Worm (Caenorhabditis elegans): ENCODE data around the gene B0285.6.
"Not testable (repeated sequence)": the region's sequence is repeated elsewhere in the genome, so short reads cannot be mapped to it uniquely, and the experiment has no call there.

The B0285.6 gene

DNA sequence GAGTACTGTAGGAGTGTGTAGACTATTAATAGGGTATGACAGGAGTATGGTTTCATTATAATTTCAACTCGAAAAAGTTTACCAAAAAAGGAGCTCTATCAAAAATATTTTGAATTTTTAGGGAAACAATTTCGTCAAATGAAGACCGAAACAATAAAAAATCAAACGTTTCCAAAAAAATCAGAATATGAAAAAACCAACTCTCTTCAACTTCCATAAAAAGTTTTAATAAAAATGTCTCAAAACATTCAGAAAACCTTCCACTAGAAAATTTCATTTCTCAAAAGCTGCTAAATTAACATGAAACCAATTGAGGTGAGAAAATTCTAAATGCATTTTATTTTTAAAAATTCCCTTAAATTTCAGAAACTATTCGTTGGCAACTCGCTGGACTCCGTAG, 20.7 kb downstream of the B0285.6 start, which contains the start of gene ckb-3:
Gene ckb-3, plus strand, starts transcription at position 301 of the 400 bp plus-strand sequence.
- TF ChIP-seq Y48G9A.11 (GFP tag; IDR thresholded peaks at IDR 0.05) (no peak), jun-1 (tag; optimal IDR thresholded peaks at IDR 0.05) (no peak), zfp-3 (GFP tag; conservative IDR thresholded peaks at IDR 0.05) (no peak), pqm-1 (tag; optimal IDR thresholded peaks at IDR 0.05) (no peak), spr-3 (GFP tag; optimal IDR thresholded peaks at IDR 0.05) (no peak), attf-4 (tag; optimal IDR thresholded peaks at IDR 0.05) (no peak), mxl-2 (GFP tag; conservative IDR thresholded peaks at IDR 0.05) (no peak), vab-7 (GFP tag; IDR thresholded peaks at IDR 0.05) (no peak), T26A8.4 (GFP tag; IDR thresholded peaks at IDR 0.05) (no peak), tag-97 (GFP tag; IDR thresholded peaks at IDR 0.05) (no peak), lin-13 (GFP tag; optimal IDR thresholded peaks at IDR 0.05) (no peak), lin-38 (GFP tag; IDR thresholded peaks at IDR 0.05) (no peak), daf-8 (GFP tag; IDR thresholded peaks at IDR 0.05) (no peak), duxl-1 (tag; optimal IDR thresholded peaks at IDR 0.05; ENCODE audit: poor library complexity) (no peak), snpc-4 (tag; optimal IDR thresholded peaks at IDR 0.05) (no peak), Y75B8A.6 (GFP tag; IDR thresholded peaks at IDR 0.05) (no peak)

- TF ChIP-seq saeg-2 (GFP tag; IDR thresholded peaks at IDR 0.05) (no peak), daf-16 (GFP tag; optimal IDR thresholded peaks at IDR 0.05) (no peak), daf-16 (tag; optimal IDR thresholded peaks at IDR 0.05) (peak; percentile 97)
These were observed 23.0 kb downstream of the B0285.6 start for ce11 chrIII:4372894-4373293.

ce11 chrIII:4374854-4375253, 25.0 kb downstream of the B0285.6 start, which contains the start of gene pals-26:
Gene pals-26, plus strand, starts transcription at chrIII:4375154.
- TF ChIP-seq unc-39 (tag; optimal IDR thresholded peaks at IDR 0.05) (no peak), unc-130 (GFP tag; optimal IDR thresholded peaks at IDR 0.05) (no peak), nhr-102 (tag; optimal IDR thresholded peaks at IDR 0.05) (no peak), hmg-1.1 (GFP tag; IDR thresholded peaks at IDR 0.05) (no peak), sdz-12 (GFP tag; optimal IDR thresholded peaks at IDR 0.05) (no peak), mdt-29 (GFP tag; IDR thresholded peaks at IDR 0.05) (no peak), daf-16 (GFP tag; optimal IDR thresholded peaks at IDR 0.05) (no peak), daf-16 (tag; optimal IDR thresholded peaks at IDR 0.05) (no peak), snpc-1.2 (GFP tag; IDR thresholded peaks at IDR 0.05) (no peak), ZK337.2 (GFP tag; IDR thresholded peaks at IDR 0.05) (no peak), nhr-76 (tag; optimal IDR thresholded peaks at IDR 0.05) (no peak), nhr-237 (tag; optimal IDR thresholded peaks at IDR 0.05) (no peak)

DNA sequence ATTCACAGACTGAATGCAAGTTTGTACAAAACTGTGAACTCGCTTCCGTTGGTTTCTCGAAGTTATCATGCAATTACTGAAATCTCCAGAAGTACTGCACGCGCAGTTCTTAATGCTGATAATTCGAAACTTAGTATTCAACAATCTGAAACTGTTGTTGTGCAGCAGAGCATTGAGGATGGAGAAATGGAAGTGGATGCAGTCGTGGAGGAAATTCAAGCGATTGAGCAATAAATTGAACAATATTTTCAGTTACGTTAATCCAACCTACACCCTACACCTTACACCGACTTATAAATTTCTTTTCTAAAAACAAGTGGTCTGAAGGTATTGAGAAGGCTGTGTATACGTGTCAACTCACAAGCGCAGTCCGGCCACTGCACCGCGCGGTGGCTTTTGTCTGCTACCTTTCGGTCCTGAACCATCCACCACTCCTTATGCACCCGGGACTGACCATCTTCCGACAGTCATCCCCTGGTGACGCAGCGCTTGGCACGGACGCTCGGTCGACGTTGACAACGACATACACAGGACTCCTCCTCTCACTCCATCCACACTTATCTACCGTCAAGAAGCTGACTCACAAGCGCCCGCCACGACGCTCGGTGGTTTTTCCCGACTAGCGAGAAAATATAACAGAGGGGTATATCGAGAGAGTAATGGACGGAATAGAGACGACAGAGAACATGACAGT, 28.8 kb downstream of the B0285.6 start:
- TF ChIP-seq F44E2.7 (GFP tag; IDR thresholded peaks at IDR 0.05) (peak; percentile 68; the same call in 1 of the 2 replicates), pqm-1 (tag; optimal IDR thresholded peaks at IDR 0.05) (peak; percentile 70), spr-1 (tag; optimal IDR thresholded peaks at IDR 0.05) (peak; percentile 77), T26A8.4 (GFP tag; IDR thresholded peaks at IDR 0.05) (peak; percentile 89), zip-11 (GFP tag; IDR thresholded peaks at IDR 0.05) (peak; percentile 46; the same call in 1 of the 2 replicates), zip-2 (tag; optimal IDR thresholded peaks at IDR 0.05) (peak; percentile 45), pha-4 (GFP tag; IDR thresholded peaks at IDR 0.05) (peak; percentile 82), unc-62 (GFP tag; optimal IDR thresholded peaks at IDR 0.05 in 1 of 2) (peak in 1 of 2 experiments; percentile 66), hlh-30 (tag; optimal IDR thresholded peaks at IDR 0.05; ENCODE audit: insufficient read depth) (peak; percentile 34), mes-2 (tag; optimal IDR thresholded peaks at IDR 0.05; ENCODE audit: poor library complexity, severe bottlenecking) (peak; percentile 62), ctbp-1 (GFP tag; IDR thresholded peaks at IDR 0.05) (peak; percentile 69), lim-7 (GFP tag; IDR thresholded peaks at IDR 0.05) (peak; percentile 65), ZK337.2 (GFP tag; IDR thresholded peaks at IDR 0.05) (peak; percentile 70; the same call in 1 of the 2 replicates), mdt-29 (GFP tag; IDR thresholded peaks at IDR 0.05) (0 out of 2 replicates have a peak, but pooled peaks have one; percentile 17), nhr-102 (tag; optimal IDR thresholded peaks at IDR 0.05) (peak; percentile 61), zfp-3 (GFP tag; conservative IDR thresholded peaks at IDR 0.05) (0 out of 2 replicates have a peak, but pooled peaks have one; percentile 34), vab-7 (GFP tag; IDR thresholded peaks at IDR 0.05) (0 out of 2 replicates have a peak, but pooled peaks have one; percentile 43), madf-5 (GFP tag; IDR thresholded peaks at IDR 0.05) (peak; percentile 46 to 62; a peak in 1 of 4 replicates), T20F7.1 (GFP tag; optimal IDR thresholded peaks at IDR 0.05) (peak; percentile 57), Y5F2A.4 (GFP tag; optimal IDR thresholded peaks at IDR 0.05) (peak; percentile 19), mxl-3 (GFP tag; optimal IDR thresholded peaks at IDR 0.05) (peak; percentile 48)
- TF ChIP-seq pha-4, unc-62 (tag; optimal IDR thresholded peaks at IDR 0.05): not testable (repeated sequence)

All from whole organism, L4 larva.